Worm (Caenorhabditis elegans): ENCODE results near the gene aagr-2.
A peak's percentile ranks its signal among the peaks of the same experiment; 100 is the strongest.

Gene aagr-2

DNA sequence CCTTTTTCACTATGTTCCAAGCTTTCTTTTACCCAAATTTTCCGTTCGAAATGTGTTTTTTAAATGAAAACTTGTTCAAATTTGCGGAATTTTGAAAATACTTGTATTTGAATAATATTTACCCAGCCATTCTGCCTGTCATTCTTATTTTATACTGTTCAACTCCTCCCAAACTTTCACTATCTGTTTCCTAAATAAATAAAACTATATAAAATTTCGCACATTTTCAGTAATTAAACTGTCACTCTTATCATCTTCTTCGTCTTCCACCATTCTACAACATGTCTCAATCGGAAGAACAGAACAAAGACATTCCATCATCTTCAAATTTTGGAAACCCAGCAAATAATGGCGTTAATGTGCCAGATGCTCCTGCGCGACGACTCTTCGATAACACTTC is 20.3 kb downstream of the aagr-2 start, which contains the start of gene btbd-10:
TSS of gene btbd-10 (plus strand) at position 231 of the 400 bp plus-strand sequence.
- no peak for TF ChIP-seq elt-4 (tag; optimal IDR thresholded peaks at IDR 0.05)
- no peak for TF ChIP-seq K02D7.2 (tag; optimal IDR thresholded peaks at IDR 0.05)
- no peak for TF ChIP-seq Y22D7AL.16 (tag; optimal IDR thresholded peaks at IDR 0.05)
- no peak for TF ChIP-seq dmd-4 (tag; optimal IDR thresholded peaks at IDR 0.05; ENCODE audit: borderline replicate concordance)
- no peak for TF ChIP-seq hlh-13 (GFP tag; optimal IDR thresholded peaks at IDR 0.05)
- no peak for TF ChIP-seq unc-86 (tag; optimal IDR thresholded peaks at IDR 0.05)
- no peak for TF ChIP-seq npax-4 (tag; optimal IDR thresholded peaks at IDR 0.05)
- TF ChIP-seq tbx-7 (tag; optimal IDR thresholded peaks at IDR 0.05): no peak
- no peak for TF ChIP-seq ceh-6 (GFP tag; optimal IDR thresholded peaks at IDR 0.05)
- no peak for TF ChIP-seq elt-2 (tag; optimal IDR thresholded peaks at IDR 0.05)
- no peak for TF ChIP-seq T23F11.4 (GFP tag; optimal IDR thresholded peaks at IDR 0.05)
- no peak for TF ChIP-seq ceh-30 (tag; optimal IDR thresholded peaks at IDR 0.05)
- TF ChIP-seq sox-2 (GFP tag; IDR thresholded peaks at IDR 0.05): no peak
- TF ChIP-seq rnt-1 (tag; optimal IDR thresholded peaks at IDR 0.05): no peak
- no peak for TF ChIP-seq ceh-34 (tag; optimal IDR thresholded peaks at IDR 0.05)
- TF ChIP-seq pax-1 (tag; optimal IDR thresholded peaks at IDR 0.05): no peak
- no peak for TF ChIP-seq fax-1 (tag; optimal IDR thresholded peaks at IDR 0.05)
- TF ChIP-seq ets-4 (tag; optimal IDR thresholded peaks at IDR 0.05): no peak
- TF ChIP-seq nhr-11 (tag; optimal IDR thresholded peaks at IDR 0.05): no peak
- TF ChIP-seq C38D4.7 (GFP tag; optimal IDR thresholded peaks at IDR 0.05): no peak

DNA sequence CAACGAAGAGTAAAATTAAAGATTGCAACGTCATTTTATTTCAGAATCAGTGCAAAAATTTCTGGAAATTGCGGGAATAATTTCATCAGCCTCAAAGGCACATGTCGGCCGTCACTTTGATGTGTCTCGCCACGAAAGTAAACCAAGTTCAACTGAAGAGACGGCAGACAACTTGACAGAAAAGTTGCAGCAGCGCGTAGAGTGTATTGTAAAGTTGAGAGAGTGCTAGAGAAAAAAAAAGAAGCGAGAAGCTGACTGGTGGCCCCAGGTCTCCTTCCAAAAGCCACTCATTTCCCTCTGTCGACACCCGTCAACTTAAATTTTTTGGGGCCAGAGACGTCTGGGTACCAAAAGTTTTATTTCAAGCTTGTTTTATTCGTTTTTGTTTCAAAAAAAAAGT is 20.8 kb downstream of the aagr-2 start:
- TF ChIP-seq ref-2 (tag; optimal IDR thresholded peaks at IDR 0.05) (no peak), fkh-6 (tag; optimal IDR thresholded peaks at IDR 0.05) (no peak), madf-2 (tag; optimal IDR thresholded peaks at IDR 0.05) (no peak), nfya-1 (tag; optimal IDR thresholded peaks at IDR 0.05) (peak; percentile 87), ceh-22 (tag; optimal IDR thresholded peaks at IDR 0.05) (no peak), ceh-34 (tag; optimal IDR thresholded peaks at IDR 0.05) (no peak), hlh-30 (tag; optimal IDR thresholded peaks at IDR 0.05; ENCODE audit: insufficient read depth) (peak; percentile 56), rnt-1 (tag; optimal IDR thresholded peaks at IDR 0.05) (peak; percentile 70), unc-55 (GFP tag; optimal IDR thresholded peaks at IDR 0.05) (peak; percentile 98), ceh-45 (GFP tag; IDR thresholded peaks at IDR 0.05) (no peak), ama-1 (optimal IDR thresholded peaks at IDR 0.05) (no peak), unc-3 (GFP tag; conservative IDR thresholded peaks at IDR 0.05) (no peak), unc-3 (tag; optimal IDR thresholded peaks at IDR 0.05) (no peak), unc-86 (tag; optimal IDR thresholded peaks at IDR 0.05) (no peak), unc-42 (tag; optimal IDR thresholded peaks at IDR 0.05) (peak; percentile 86), Y22D7AL.16 (tag; optimal IDR thresholded peaks at IDR 0.05) (no peak), nhr-232 (tag; optimal IDR thresholded peaks at IDR 0.05) (no peak), ceh-14 (tag; optimal IDR thresholded peaks at IDR 0.05) (no peak), ttx-3 (tag; optimal IDR thresholded peaks at IDR 0.05) (no peak), eyg-1 (tag; optimal IDR thresholded peaks at IDR 0.05) (no peak), lin-11 (tag; optimal IDR thresholded peaks at IDR 0.05) (no peak), ceh-30 (tag; optimal IDR thresholded peaks at IDR 0.05) (peak; percentile 47), ceh-9 (tag; optimal IDR thresholded peaks at IDR 0.05) (no peak), odd-2 (tag; optimal IDR thresholded peaks at IDR 0.05) (no peak), elt-2 (tag; optimal IDR thresholded peaks at IDR 0.05) (peak; percentile 7), ceh-18 (tag; optimal IDR thresholded peaks at IDR 0.05) (peak; percentile 47), ceh-31 (tag; optimal IDR thresholded peaks at IDR 0.05) (peak; percentile 64), pha-4 (tag; optimal IDR thresholded peaks at IDR 0.05) (no peak), zip-5 (tag; optimal IDR thresholded peaks at IDR 0.05) (no peak), tbx-2 (tag; optimal IDR thresholded peaks at IDR 0.05) (peak; percentile 34), dve-1 (tag; optimal IDR thresholded peaks at IDR 0.05) (peak; percentile 44), nhr-11 (tag; optimal IDR thresholded peaks at IDR 0.05) (no peak), ztf-16 (tag; optimal IDR thresholded peaks at IDR 0.05) (no peak), ets-4 (tag; optimal IDR thresholded peaks at IDR 0.05) (peak; percentile 1), hlh-13 (GFP tag; optimal IDR thresholded peaks at IDR 0.05) (no peak), C38D4.7 (GFP tag; optimal IDR thresholded peaks at IDR 0.05) (no peak), K02D7.2 (tag; optimal IDR thresholded peaks at IDR 0.05) (no peak), ceh-24 (tag; optimal IDR thresholded peaks at IDR 0.05) (no peak)

All from whole organism, late embryonic.